Worm (Caenorhabditis elegans) whole organism, mixed stage, embryonic: ENCODE measurements around the gene F13A2.9.

Source experiments
- elt-1 ChIP-seq: sonication (generic microtip); optimal IDR thresholded peaks from 2 replicates; lab custom pipeline; 2017; ENCODE audit warnings: missing genetic modification characterization, mild to moderate bottlenecking, missing compliant biosample characterization, antibody characterized with exemption, moderate library complexity, borderline replicate concordance; ENCODE audit not compliant: insufficient read depth
- sptf-1 ChIP-seq: sonication (generic microtip); optimal IDR thresholded peaks from 2 replicates; lab custom pipeline; 2017; ENCODE audit warnings: mild to moderate bottlenecking, missing genetic modification characterization, moderate library complexity, missing compliant biosample characterization
- unc-62 ChIP-seq: fragments of 150-350 bp; optimal IDR thresholded peaks from 2 replicates; lab custom pipeline; 2014; ENCODE audit warnings: missing biosample characterization, missing genetic modification reagents, missing genetic modification characterization

- no peak for TF ChIP-seq sptf-1 (tag; lab: Kevin White, UChicago)
- no peak for TF ChIP-seq elt-1 (tag; lab: Kevin White, UChicago)
- no peak for TF ChIP-seq unc-62 (GFP tag; lab: Kevin White, UChicago)
These were observed 32.5 kb upstream of the F13A2.9 start, which contains the start of the genes Y47D7A.7 and Y47D7A.2 for ce11 chrV:4419767-4420322.
